Worm (Caenorhabditis elegans): ENCODE data around the gene gei-18.

ce11 chrIV:13988781-13989180 lies 6.5 kb upstream of the gei-18 start, which contains the start of gene egl-23:
- no peak for TF ChIP-seq F13H6.1 (tag; optimal IDR thresholded peaks at IDR 0.05)
- no peak for TF ChIP-seq tbx-2 (tag; optimal IDR thresholded peaks at IDR 0.05)
- TF ChIP-seq che-1 (tag; optimal IDR thresholded peaks at IDR 0.05) = no peak
- no peak for TF ChIP-seq pqm-1 (tag; optimal IDR thresholded peaks at IDR 0.05)
- TF ChIP-seq C08G9.2 (tag; optimal IDR thresholded peaks at IDR 0.05) = no peak
- no peak for TF ChIP-seq tbx-7 (tag; optimal IDR thresholded peaks at IDR 0.05)
- TF ChIP-seq unc-55 (GFP tag; optimal IDR thresholded peaks at IDR 0.05) = no peak
- no peak for TF ChIP-seq pha-4 (tag; optimal IDR thresholded peaks at IDR 0.05)
- no peak for TF ChIP-seq syd-9 (tag; optimal IDR thresholded peaks at IDR 0.05)
- TF ChIP-seq fkh-10 (GFP tag; optimal IDR thresholded peaks at IDR 0.05) = no peak
- no peak for TF ChIP-seq pros-1 (tag; optimal IDR thresholded peaks at IDR 0.05)
- TF ChIP-seq nhr-11 (tag; optimal IDR thresholded peaks at IDR 0.05) = no peak
- TF ChIP-seq ahr-1 (tag; optimal IDR thresholded peaks at IDR 0.05) = no peak
- TF ChIP-seq dve-1 (tag; optimal IDR thresholded peaks at IDR 0.05) = no peak
